Worm (Caenorhabditis elegans) whole organism, L4 larva: ENCODE measurements around the gene ZC302.3.

Experiments
- D1046.2 ChIP-seq: fragments of 200-800 bp; sonication (Bioruptor generic); IDR thresholded peaks from 2 replicates; pipeline ENCODE4 v1.3.6; 2022; ENCODE audit warnings: missing genetic modification characterization, missing compliant biosample characterization
- F26F4.8 ChIP-seq: fragments of 200-800 bp; sonication (Bioruptor generic); conservative IDR thresholded peaks from 2 replicates; pipeline ENCODE4 v1.3.6; 2022; ENCODE audit warnings: missing genetic modification characterization, missing compliant biosample characterization
- F37D6.2 ChIP-seq: sonication (generic microtip); optimal IDR thresholded peaks from 2 replicates; lab custom pipeline; 2016; ENCODE audit warnings: mild to moderate bottlenecking, missing genetic modification characterization, missing compliant biosample characterization
- F49E8.2 ChIP-seq: sonication (generic microtip); optimal IDR thresholded peaks from 2 replicates; lab custom pipeline; 2016; ENCODE audit warnings: missing compliant biosample characterization, mild to moderate bottlenecking, missing genetic modification characterization, borderline replicate concordance
- Y5F2A.4 ChIP-seq: fragments of 200-800 bp; sonication (Bioruptor generic); optimal IDR thresholded peaks from 2 replicates; lab custom pipeline; 2018; ENCODE audit warnings: mild to moderate bottlenecking, missing genetic modification characterization, missing compliant biosample characterization
- ama-1 ChIP-seq: fragments of 150-350 bp; optimal IDR thresholded peaks from 2 replicates; lab custom pipeline; 2014; ENCODE audit warnings: inconsistent platforms, mixed read lengths
- attf-4 ChIP-seq: sonication (generic microtip); optimal IDR thresholded peaks from 3 replicates; lab custom pipeline; 2017; ENCODE audit warnings: missing biosample characterization, missing genetic modification characterization
- ceh-62 ChIP-seq: sonication (generic microtip); optimal IDR thresholded peaks from 2 replicates; lab custom pipeline; 2017; ENCODE audit warnings: missing biosample characterization, missing genetic modification characterization
- ces-1 ChIP-seq: fragments of 150-350 bp; sonication (generic microtip); optimal IDR thresholded peaks from 4 replicates; lab custom pipeline; 2014; ENCODE audit warnings: missing biosample characterization, missing genetic modification reagents, missing genetic modification characterization
- daf-16 ChIP-seq, 3 experiments: sonication (generic microtip); optimal IDR thresholded peaks; 2 replicates each; lab custom pipeline; 2016 to 2017; ENCODE audit warnings: missing genetic modification characterization in 3 of 3, missing genetic modification reagents in 3 of 3, mild to moderate bottlenecking in 2 of 3, missing compliant biosample characterization in 2 of 3, missing biosample characterization in 1 of 3, moderate library complexity in 1 of 3
- dmd-6 ChIP-seq: fragments of 200-800 bp; sonication (Bioruptor generic); IDR thresholded peaks from 2 replicates; pipeline ENCODE4 v1.3.6; 2022; ENCODE audit warnings: missing genetic modification reagents, missing genetic modification characterization, missing compliant biosample characterization
- dpl-1 ChIP-seq: fragments of 150-350 bp; optimal IDR thresholded peaks from 2 replicates; lab custom pipeline; 2014; ENCODE audit warnings: missing biosample characterization, missing genetic modification reagents, missing genetic modification characterization
- duxl-1 ChIP-seq: sonication (generic microtip); optimal IDR thresholded peaks from 2 replicates; lab custom pipeline; 2016; ENCODE audit warnings: mild to moderate bottlenecking, missing genetic modification characterization, moderate library complexity, missing compliant biosample characterization; ENCODE audit not compliant: poor library complexity
- egl-43 ChIP-seq: fragments of 200-800 bp; sonication (Bioruptor generic); IDR thresholded peaks from 2 replicates; pipeline ENCODE4 v1.3.6; 2022; ENCODE audit warnings: missing genetic modification reagents, missing genetic modification characterization, missing compliant biosample characterization
- fos-1 ChIP-seq: fragments of 150-350 bp; optimal IDR thresholded peaks from 2 replicates; lab custom pipeline; 2014; ENCODE audit warnings: missing biosample characterization, missing genetic modification characterization
- gei-8 ChIP-seq: fragments of 200-800 bp; sonication (Bioruptor generic); optimal IDR thresholded peaks from 2 replicates; lab custom pipeline; 2018; ENCODE audit warnings: mild to moderate bottlenecking, missing genetic modification characterization, missing compliant biosample characterization
- hif-1 ChIP-seq, 2 experiments: sonication (generic microtip); optimal IDR thresholded peaks; 2 replicates each; lab custom pipeline; 2016 to 2017; ENCODE audit warnings: missing compliant biosample characterization in 2 of 2, missing genetic modification characterization in 2 of 2, missing genetic modification reagents in 2 of 2, missing genotype in 2 of 2, mild to moderate bottlenecking in 1 of 2
- hlh-30 ChIP-seq: sonication (generic microtip); optimal IDR thresholded peaks from 2 replicates; lab custom pipeline; 2017; ENCODE audit warnings: antibody characterized with exemption, mild to moderate bottlenecking, missing genetic modification characterization, missing compliant biosample characterization; ENCODE audit not compliant: insufficient read depth
- lin-15B ChIP-seq: fragments of 150-350 bp; sonication (generic microtip); optimal IDR thresholded peaks from 3 replicates; lab custom pipeline; 2014; ENCODE audit warnings: missing biosample characterization, missing genetic modification characterization
- lin-38 ChIP-seq: fragments of 200-800 bp; sonication (Bioruptor generic); IDR thresholded peaks from 2 replicates; pipeline ENCODE4 v1.3.6; 2022; ENCODE audit warnings: missing genetic modification reagents, missing genetic modification characterization, missing compliant biosample characterization
- lin-39 ChIP-seq: fragments of 150-350 bp; optimal IDR thresholded peaks from 2 replicates; lab custom pipeline; 2014; ENCODE audit warnings: missing biosample characterization, missing genetic modification reagents, missing genetic modification characterization
- lsy-2 ChIP-seq, 2 experiments: fragments of 150-350 bp in 1 of 2; sonication (generic microtip) in 1 of 2; optimal IDR thresholded peaks; 2 replicates each; lab custom pipeline; 2014 to 2017; ENCODE audit warnings: missing biosample characterization in 2 of 2, missing genetic modification characterization in 2 of 2
- mdt-29 ChIP-seq: fragments of 200-800 bp; sonication (Bioruptor generic); IDR thresholded peaks from 2 replicates; pipeline ENCODE4 v1.3.6; 2022; ENCODE audit warnings: missing genetic modification reagents, missing genetic modification characterization, missing compliant biosample characterization
- mep-1 ChIP-seq: fragments of 150-350 bp; sonication (generic microtip); optimal IDR thresholded peaks from 3 replicates; lab custom pipeline; 2014; ENCODE audit warnings: missing biosample characterization, missing genetic modification characterization
- mxl-3 ChIP-seq: fragments of 200-800 bp; sonication (Bioruptor generic); optimal IDR thresholded peaks from 2 replicates; lab custom pipeline; 2018; ENCODE audit warnings: mild to moderate bottlenecking, missing genetic modification characterization, missing compliant biosample characterization
- nhr-28 ChIP-seq: fragments of 150-350 bp; optimal IDR thresholded peaks from 2 replicates; lab custom pipeline; 2014; ENCODE audit warnings: missing biosample characterization, missing genetic modification characterization
- nhr-42 ChIP-seq: fragments of 200-800 bp; sonication (Bioruptor generic); IDR thresholded peaks from 2 replicates; pipeline ENCODE4 v1.3.6; 2022; ENCODE audit warnings: missing genetic modification characterization, missing compliant biosample characterization
- nhr-48 ChIP-seq: sonication (generic microtip); optimal IDR thresholded peaks from 2 replicates; lab custom pipeline; 2016; ENCODE audit warnings: mild to moderate bottlenecking, missing genetic modification characterization, missing compliant biosample characterization
- php-3 ChIP-seq: fragments of 200-800 bp; sonication (Bioruptor generic); IDR thresholded peaks from 2 replicates; pipeline ENCODE4 v1.3.6; 2022; ENCODE audit warnings: missing genetic modification reagents, missing genetic modification characterization, missing compliant biosample characterization
- pqm-1 ChIP-seq: sonication (generic microtip); optimal IDR thresholded peaks from 2 replicates; lab custom pipeline; 2017; ENCODE audit warnings: missing biosample characterization, missing genetic modification characterization
- unc-62 ChIP-seq, 3 experiments: fragments of 150-350 bp in 1 of 3; sonication (generic microtip); optimal IDR thresholded peaks in 2 of 3; peaks in 1 of 3; 1 replicate in 1 of 3; 2 replicates in 2 of 3; lab custom pipeline; 2014 to 2017; ENCODE audit warnings: missing biosample characterization in 3 of 3, missing genetic modification characterization in 3 of 3, missing genetic modification reagents in 3 of 3, missing genotype in 1 of 3
- zfp-2 ChIP-seq: sonication (generic microtip); optimal IDR thresholded peaks from 2 replicates; lab custom pipeline; 2016; ENCODE audit warnings: mild to moderate bottlenecking, missing genetic modification characterization, missing compliant biosample characterization
- zip-2 ChIP-seq: fragments of 150-350 bp; optimal IDR thresholded peaks from 2 replicates; lab custom pipeline; 2014; ENCODE audit warnings: missing biosample characterization, missing genetic modification characterization

ZC302.3 gene

DNA sequence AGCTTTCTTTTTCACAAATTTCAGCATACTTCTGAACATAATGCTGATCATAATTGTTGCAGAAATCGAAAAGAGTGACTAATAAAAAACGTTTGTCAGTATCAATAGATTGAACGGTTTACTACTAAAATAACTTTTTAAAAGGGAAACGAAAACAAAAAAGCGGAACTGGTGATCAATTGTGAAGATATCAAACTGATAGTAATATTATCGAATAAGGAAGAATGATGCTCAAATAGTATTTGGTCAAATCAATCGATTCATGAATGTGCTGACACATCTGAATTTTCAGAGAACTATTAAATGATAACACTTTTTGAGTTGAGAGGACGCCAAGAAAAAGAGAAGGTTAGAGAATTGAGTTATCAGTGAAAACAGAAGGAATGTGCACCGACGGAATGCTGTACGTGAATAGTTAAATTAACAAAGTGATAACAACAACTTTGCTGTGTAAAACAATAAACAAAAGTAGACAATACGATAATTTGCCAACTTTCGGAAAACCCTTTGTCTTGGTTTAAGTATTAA, 35.3 kb upstream of the ZC302.3 start, which contains the start of gene D1054.5 (continued):
- peak; percentile 55 for TF ChIP-seq pqm-1 (tag; lab: Kevin White, UChicago)
- no peak for TF ChIP-seq dpl-1 (GFP tag; lab: Kevin White, UChicago)
- no peak for TF ChIP-seq zip-2 (tag; lab: Kevin White, UChicago)
- peak; percentile 65 for TF ChIP-seq nhr-48
- TF ChIP-seq Y5F2A.4 (GFP tag; lab: Kevin White, UChicago): no peak

DNA sequence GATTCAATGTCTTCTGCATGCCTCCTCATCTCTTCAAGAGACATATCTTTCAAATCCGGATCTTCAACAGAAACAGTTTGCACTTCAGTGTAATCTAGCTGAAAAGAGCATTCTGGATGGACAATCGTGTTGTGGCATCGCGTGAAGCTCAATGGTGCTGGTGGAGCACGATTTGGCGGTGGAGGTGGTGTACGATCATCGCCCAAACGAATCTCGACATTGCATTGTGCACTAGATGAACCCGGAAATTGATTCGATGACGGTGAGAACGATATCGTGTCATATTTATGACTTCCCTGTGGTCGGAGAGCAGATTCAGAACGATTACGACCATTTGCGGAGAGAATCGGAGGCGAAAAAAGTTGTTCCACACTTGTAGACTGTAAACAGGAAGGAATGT, 32.0 kb upstream of the ZC302.3 start:
- peak in 1 of 2 experiments; percentile 99 for TF ChIP-seq unc-62 (GFP tag; optimal IDR thresholded peaks at IDR 0.05 in 1 of 2; lab: Kevin White, UChicago)
- TF ChIP-seq unc-62 (tag; optimal IDR thresholded peaks at IDR 0.05; lab: Kevin White, UChicago): no peak
- no peak for TF ChIP-seq lin-39
- TF ChIP-seq, all 104 proteins: peak for 1

DNA sequence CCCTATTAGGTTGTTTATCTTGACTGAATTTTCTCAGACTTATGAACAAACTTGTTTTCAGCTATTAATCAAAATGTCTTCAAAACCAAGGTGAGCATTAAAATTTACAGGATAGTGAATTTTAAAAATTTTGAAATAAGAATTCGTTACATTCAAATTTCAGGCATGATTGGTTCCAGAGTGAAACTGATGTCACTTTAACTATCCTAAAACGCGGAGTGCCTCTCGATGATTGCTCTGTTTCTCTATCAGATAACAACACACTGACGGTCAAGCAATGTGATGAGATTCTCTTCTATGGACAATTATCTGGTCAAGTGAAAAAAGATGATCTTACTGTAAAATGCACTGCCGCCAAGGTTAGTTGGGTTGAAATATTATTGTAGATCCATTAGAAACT, 30.1 kb upstream of the ZC302.3 start, which contains the start of gene D1054.3:
Gene D1054.3 (plus strand): TSS at position 62 of the 400 bp plus-strand sequence.
- TF ChIP-seq hif-1 (tag; optimal IDR thresholded peaks at IDR 0.05; lab: Kevin White, UChicago): no peak
- no peak for TF ChIP-seq attf-4 (tag; lab: Kevin White, UChicago)
- TF ChIP-seq F26F4.8: no peak
- TF ChIP-seq daf-16 (GFP tag; optimal IDR thresholded peaks at IDR 0.05; lab: Kevin White, UChicago): no peak
- TF ChIP-seq daf-16 (tag; optimal IDR thresholded peaks at IDR 0.05; lab: Kevin White, UChicago): no peak
- TF ChIP-seq F49E8.2: no peak
- TF ChIP-seq mep-1 (tag; lab: Kevin White, UChicago): peak; percentile 5
- no peak for TF ChIP-seq egl-43
- no peak for TF ChIP-seq dmd-6 (GFP tag; lab: Robert Waterston, UW)
- TF ChIP-seq ceh-62: no peak
- no peak for TF ChIP-seq gei-8 (GFP tag; lab: Kevin White, UChicago)
- peak; percentile 17 for TF ChIP-seq duxl-1 (tag; lab: Kevin White, UChicago)
- TF ChIP-seq D1046.2 (GFP tag; lab: Robert Waterston, UW): no peak
- TF ChIP-seq hlh-30: no peak
- TF ChIP-seq php-3 (GFP tag; lab: Robert Waterston, UW): no peak
- TF ChIP-seq nhr-28 (tag; lab: Kevin White, UChicago): no peak
- peak; percentile 42 for TF ChIP-seq ama-1 (lab: Kevin White, UChicago)
- TF ChIP-seq lin-38 (GFP tag; lab: Robert Waterston, UW): peak; percentile 53
- no peak for TF ChIP-seq F37D6.2 (tag; lab: Kevin White, UChicago)
- no peak for TF ChIP-seq mdt-29 (GFP tag; lab: Robert Waterston, UW)
- no peak for TF ChIP-seq mxl-3 (GFP tag; lab: Kevin White, UChicago)
- no peak for TF ChIP-seq nhr-42 (GFP tag; lab: Robert Waterston, UW)

DNA sequence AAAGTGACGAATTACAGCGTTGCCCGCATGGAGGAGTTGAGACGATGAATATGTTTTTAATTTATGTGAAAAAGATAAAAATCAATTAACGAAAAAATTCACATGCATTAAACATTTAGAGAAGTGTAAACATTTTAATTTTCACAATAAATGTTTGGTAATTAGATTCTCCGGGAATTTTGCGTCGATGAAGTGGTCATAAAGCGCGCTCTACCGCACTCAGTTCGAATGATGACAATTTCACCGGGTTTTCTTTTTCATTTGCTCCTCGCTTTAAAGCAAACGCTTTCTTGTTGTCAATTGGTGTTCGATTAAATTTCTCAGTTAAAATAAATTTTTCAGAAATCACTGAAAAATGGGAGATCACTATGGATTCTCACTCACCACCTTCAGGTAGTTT, 28.8 kb upstream of the ZC302.3 start, which contains the start of the genes D1054.1 and pas-2:
Gene D1054.1 (minus strand): TSS at position 192 of the 400 bp plus-strand sequence.
Gene pas-2 (plus strand): TSS at position 343 of the 400 bp plus-strand sequence.
- TF ChIP-seq lin-15B (tag; lab: Kevin White, UChicago): no peak
- TF ChIP-seq dpl-1 (GFP tag; lab: Kevin White, UChicago): peak; percentile 7
- peak; percentile 68 for TF ChIP-seq lin-38 (GFP tag; lab: Robert Waterston, UW)
- TF ChIP-seq ces-1: peak; percentile 25
- no peak for TF ChIP-seq daf-16 (GFP tag; optimal IDR thresholded peaks at IDR 0.05; lab: Kevin White, UChicago)
- TF ChIP-seq daf-16 (tag; optimal IDR thresholded peaks at IDR 0.05; lab: Kevin White, UChicago): peak; percentile 31
- TF ChIP-seq lsy-2 (tag; optimal IDR thresholded peaks at IDR 0.05; lab: Kevin White, UChicago): peak in 1 of 2 experiments; percentile 35
- TF ChIP-seq zfp-2 (tag; lab: Kevin White, UChicago): no peak
- TF ChIP-seq fos-1 (tag; lab: Kevin White, UChicago): no peak
